Worm (Caenorhabditis elegans) whole organism, L3 larva: Measurements from ENCODE around the gene T24D5.3.

Experiments used
- R02D3.7 ChIP-seq: fragments of 150-350 bp; optimal IDR thresholded peaks from 2 replicates; lab custom pipeline; 2014; ENCODE audit warnings: missing biosample characterization, missing genetic modification characterization
- ZK546.5 ChIP-seq: sonication (generic microtip); optimal IDR thresholded peaks from 2 replicates; lab custom pipeline; 2017; ENCODE audit warnings: missing biosample characterization, missing genetic modification characterization
- aly-2 ChIP-seq: fragments of 150-350 bp; optimal IDR thresholded peaks from 2 replicates; lab custom pipeline; 2014; ENCODE audit warnings: missing biosample characterization, missing genetic modification characterization
- ama-1 ChIP-seq: fragments of 150-350 bp; optimal IDR thresholded peaks from 2 replicates; lab custom pipeline; 2018
- ceh-28 ChIP-seq: fragments of 150-350 bp; optimal IDR thresholded peaks from 2 replicates; lab custom pipeline; 2014; ENCODE audit warnings: missing biosample characterization, missing genetic modification reagents, missing genetic modification characterization
- ceh-82 ChIP-seq: fragments of 150-350 bp; optimal IDR thresholded peaks from 2 replicates; lab custom pipeline; 2014; ENCODE audit warnings: missing biosample characterization, missing genetic modification characterization
- daf-12 ChIP-seq: fragments of 150-350 bp; optimal IDR thresholded peaks from 2 replicates; lab custom pipeline; 2014; ENCODE audit warnings: missing biosample characterization, missing genetic modification reagents, missing genetic modification characterization
- egl-27 ChIP-seq: sonication (generic microtip); optimal IDR thresholded peaks from 4 replicates; lab custom pipeline; 2017; ENCODE audit warnings: missing biosample characterization, missing genetic modification reagents, missing genetic modification characterization
- egl-5 ChIP-seq: fragments of 150-350 bp; optimal IDR thresholded peaks from 2 replicates; lab custom pipeline; 2017; ENCODE audit warnings: missing biosample characterization, missing genetic modification reagents, missing genetic modification characterization, inconsistent platforms
- elt-1 ChIP-seq: fragments of 150-350 bp; optimal IDR thresholded peaks from 2 replicates; lab custom pipeline; 2014; ENCODE audit warnings: missing biosample characterization, missing genetic modification characterization
- elt-2 ChIP-seq: sonication (generic microtip); optimal IDR thresholded peaks from 2 replicates; lab custom pipeline; 2016; ENCODE audit warnings: missing genetic modification reagents, mild to moderate bottlenecking, missing genetic modification characterization, missing compliant biosample characterization
- elt-3 ChIP-seq, 3 experiments: fragments of 150-350 bp in 1 of 3; sonication (generic microtip) in 2 of 3; optimal IDR thresholded peaks; 2 replicates in 2 of 3; 4 replicates in 1 of 3; lab custom pipeline; 2014 to 2017; ENCODE audit warnings: missing biosample characterization in 3 of 3, missing genetic modification characterization in 3 of 3
- eor-1 ChIP-seq, 2 experiments: fragments of 150-350 bp; optimal IDR thresholded peaks; 2 replicates each; lab custom pipeline; 2014 to 2018; ENCODE audit warnings: missing biosample characterization in 2 of 2, missing genetic modification characterization in 2 of 2
- fkh-10 ChIP-seq: sonication (generic microtip); optimal IDR thresholded peaks from 2 replicates; lab custom pipeline; 2017; ENCODE audit warnings: missing biosample characterization, missing genetic modification reagents, missing genetic modification characterization
- fos-1 ChIP-seq: fragments of 150-350 bp; optimal IDR thresholded peaks from 2 replicates; lab custom pipeline; 2014; ENCODE audit warnings: missing biosample characterization, missing genetic modification characterization
- hmg-11 ChIP-seq: sonication (generic microtip); optimal IDR thresholded peaks from 2 replicates; lab custom pipeline; 2016; ENCODE audit warnings: missing genetic modification characterization, missing compliant biosample characterization
- jun-1 ChIP-seq: fragments of 150-350 bp; optimal IDR thresholded peaks from 2 replicates; lab custom pipeline; 2014; ENCODE audit warnings: missing biosample characterization, missing genetic modification reagents, missing genetic modification characterization
- lin-15B ChIP-seq: fragments of 150-350 bp; optimal IDR thresholded peaks from 2 replicates; lab custom pipeline; 2014; ENCODE audit warnings: missing biosample characterization, missing genetic modification characterization
- lin-39 ChIP-seq: fragments of 150-350 bp; optimal IDR thresholded peaks from 2 replicates; lab custom pipeline; 2018; ENCODE audit warnings: missing biosample characterization, missing genetic modification reagents, missing genetic modification characterization
- nhr-11 ChIP-seq: fragments of 150-350 bp; optimal IDR thresholded peaks from 2 replicates; lab custom pipeline; 2014; ENCODE audit warnings: missing biosample characterization, missing genetic modification characterization
- nhr-12 ChIP-seq: fragments of 150-350 bp; optimal IDR thresholded peaks from 2 replicates; lab custom pipeline; 2014; ENCODE audit warnings: missing biosample characterization, missing genetic modification characterization
- nhr-23 ChIP-seq: fragments of 150-350 bp; optimal IDR thresholded peaks from 2 replicates; lab custom pipeline; 2014; ENCODE audit warnings: missing biosample characterization, missing genetic modification reagents, missing genetic modification characterization
- nhr-43 ChIP-seq: sonication (generic microtip); optimal IDR thresholded peaks from 2 replicates; lab custom pipeline; 2016; ENCODE audit warnings: mild to moderate bottlenecking, missing genetic modification characterization, missing compliant biosample characterization; ENCODE audit not compliant: poor library complexity, severe bottlenecking
- nhr-67 ChIP-seq: fragments of 150-350 bp; optimal IDR thresholded peaks from 2 replicates; lab custom pipeline; 2014; ENCODE audit warnings: missing biosample characterization, missing genetic modification characterization
- nhr-76 ChIP-seq: fragments of 150-350 bp; sonication (generic microtip); optimal IDR thresholded peaks from 5 replicates; lab custom pipeline; 2014; ENCODE audit warnings: missing biosample characterization, missing genetic modification characterization
- nhr-77 ChIP-seq: fragments of 150-350 bp; optimal IDR thresholded peaks from 2 replicates; lab custom pipeline; 2014; ENCODE audit warnings: missing biosample characterization, missing genetic modification characterization
- pha-4 ChIP-seq: fragments of 150-350 bp; optimal IDR thresholded peaks from 2 replicates; lab custom pipeline; 2014; ENCODE audit warnings: missing biosample characterization, missing genetic modification reagents, missing genetic modification characterization
- sea-2 ChIP-seq: fragments of 150-350 bp; sonication (generic microtip); optimal IDR thresholded peaks from 4 replicates; lab custom pipeline; 2014; ENCODE audit warnings: missing biosample characterization, missing genetic modification reagents, missing genetic modification characterization
- skn-1 ChIP-seq: fragments of 150-350 bp; optimal IDR thresholded peaks from 2 replicates; lab custom pipeline; 2014; ENCODE audit warnings: missing biosample characterization, missing genetic modification characterization
- snpc-4 ChIP-seq: fragments of 150-350 bp; optimal IDR thresholded peaks from 2 replicates; lab custom pipeline; 2014; ENCODE audit warnings: missing biosample characterization, missing genetic modification characterization
- tbx-2 ChIP-seq: sonication (generic microtip); optimal IDR thresholded peaks from 2 replicates; lab custom pipeline; 2016; ENCODE audit warnings: mild to moderate bottlenecking, missing genetic modification characterization, missing compliant biosample characterization
- unc-39 ChIP-seq: sonication (generic microtip); optimal IDR thresholded peaks from 4 replicates; lab custom pipeline; 2017; ENCODE audit warnings: missing biosample characterization, missing genetic modification characterization
- unc-62 ChIP-seq: fragments of 150-350 bp; sonication (generic microtip); optimal IDR thresholded peaks from 4 replicates; lab custom pipeline; 2014; ENCODE audit warnings: missing biosample characterization, missing genetic modification reagents, missing genetic modification characterization
- ztf-11 ChIP-seq: fragments of 150-350 bp; optimal IDR thresholded peaks from 2 replicates; lab custom pipeline; 2014; ENCODE audit warnings: missing biosample characterization, missing genetic modification characterization
- ztf-4 ChIP-seq: fragments of 150-350 bp; optimal IDR thresholded peaks from 2 replicates; lab custom pipeline; 2014; ENCODE audit warnings: missing biosample characterization, missing genetic modification characterization

Gene T24D5.3

ce11 chrX:12579774-12580173 lies at the start of gene T24D5.3:
Gene T24D5.3, plus strand, starts transcription at chrX:12580074.
- TF ChIP-seq jun-1: no peak
- no peak for TF ChIP-seq nhr-77 (tag; lab: Kevin White, UChicago)
- TF ChIP-seq aly-2 (tag; lab: Kevin White, UChicago): no peak
- TF ChIP-seq elt-2 (tag; lab: Kevin White, UChicago): no peak
- no peak for TF ChIP-seq lin-39
- no peak for TF ChIP-seq R02D3.7 (tag; lab: Kevin White, UChicago)
- TF ChIP-seq fkh-10: no peak

ce11 chrX:12532405-12532804 lies 47.5 kb upstream of the T24D5.3 start:
- TF ChIP-seq nhr-12 (tag; lab: Kevin White, UChicago): no peak
- no peak for TF ChIP-seq ztf-4 (tag; lab: Kevin White, UChicago)
- TF ChIP-seq lin-39: no peak
- no peak for TF ChIP-seq ceh-28 (tag; lab: Kevin White, UChicago)
- no peak for TF ChIP-seq jun-1
- TF ChIP-seq nhr-67 (tag; lab: Kevin White, UChicago): no peak
- no peak for TF ChIP-seq sea-2 (GFP tag; lab: Kevin White, UChicago)
- TF ChIP-seq pha-4 (tag; lab: Kevin White, UChicago): no peak
- TF ChIP-seq ceh-82 (tag; lab: Kevin White, UChicago): no peak
- no peak for TF ChIP-seq unc-62 (GFP tag; lab: Kevin White, UChicago)
- no peak for TF ChIP-seq egl-27 (tag; lab: Kevin White, UChicago)
- TF ChIP-seq nhr-43 (tag; lab: Kevin White, UChicago): no peak
- TF ChIP-seq ZK546.5: no peak
- TF ChIP-seq eor-1 (tag; optimal IDR thresholded peaks at IDR 0.05; lab: Kevin White, UChicago): no peak
- TF ChIP-seq fos-1 (tag; lab: Kevin White, UChicago): no peak
- no peak for TF ChIP-seq R02D3.7 (tag; lab: Kevin White, UChicago)
- TF ChIP-seq elt-3 (tag; optimal IDR thresholded peaks at IDR 0.05; lab: Kevin White, UChicago): no peak
- TF ChIP-seq hmg-11 (tag; lab: Kevin White, UChicago): no peak
- TF ChIP-seq daf-12: no peak
- TF ChIP-seq egl-5 (tag; lab: Kevin White, UChicago): no peak

- TF ChIP-seq unc-39 (tag; lab: Kevin White, UChicago) (no peak), lin-15B (tag; lab: Kevin White, UChicago) (no peak), nhr-76 (tag; lab: Kevin White, UChicago) (no peak), eor-1 (tag; optimal IDR thresholded peaks at IDR 0.05; lab: Kevin White, UChicago) (no peak), lin-39 (no peak), tbx-2 (no peak), ama-1 (lab: Kevin White, UChicago) (no peak), aly-2 (tag; lab: Kevin White, UChicago) (no peak), fos-1 (tag; lab: Kevin White, UChicago) (no peak), ztf-11 (tag; lab: Kevin White, UChicago) (no peak), ZK546.5 (no peak), sea-2 (GFP tag; lab: Kevin White, UChicago) (no peak), nhr-11 (tag; lab: Kevin White, UChicago) (no peak), pha-4 (tag; lab: Kevin White, UChicago) (no peak), daf-12 (no peak)
- TF ChIP-seq, all 47 proteins: peak for 0
Measured at ce11 chrX:12534476-12534875, 45.4 kb upstream of the T24D5.3 start.

- TF ChIP-seq jun-1 (no peak), sea-2 (GFP tag; lab: Kevin White, UChicago) (no peak), daf-12 (no peak), nhr-12 (tag; lab: Kevin White, UChicago) (no peak), nhr-23 (no peak), R02D3.7 (tag; lab: Kevin White, UChicago) (no peak), snpc-4 (tag; lab: Kevin White, UChicago) (no peak), aly-2 (tag; lab: Kevin White, UChicago) (no peak), elt-1 (no peak), nhr-43 (tag; lab: Kevin White, UChicago) (no peak), nhr-76 (tag; lab: Kevin White, UChicago) (no peak)
Measured at ce11 chrX:12538794-12539193, 41.1 kb upstream of the T24D5.3 start.

- TF ChIP-seq nhr-23 (no peak), ceh-82 (tag; lab: Kevin White, UChicago) (no peak), skn-1 (tag; lab: Kevin White, UChicago) (no peak)
Measured at ce11 chrX:12545100-12545499, 34.8 kb upstream of the T24D5.3 start.
